Fruit fly (Drosophila melanogaster) S2 (cell line): ENCODE results near the gene CG3088.

ENCODE experiments used
- CG8478 ChIP-seq: fragments of >200 bp; optimal IDR thresholded peaks from 2 replicates; lab custom pipeline; 2018
- CTCF ChIP-seq, 2 experiments: fragments of >200 bp; optimal IDR thresholded peaks; 2 replicates each; lab custom pipeline; 2018

- TF ChIP-seq CTCF (optimal IDR thresholded peaks at IDR 0.05; lab: Kevin White, UChicago), result no peak
- no peak for TF ChIP-seq CG8478 (lab: Kevin White, UChicago)
Observed at dm6 chr3L:9624014-9624413, 22.9 kb upstream of the CG3088 start, which contains the start of gene CG3335.
